Worm (Caenorhabditis elegans) whole organism, L2 larva: ENCODE results near the gene C31B8.7.

Experiments used
- elt-1 ChIP-seq: fragments of 150-350 bp; optimal IDR thresholded peaks from 2 replicates; lab custom pipeline; 2014; ENCODE audit warnings: missing biosample characterization, missing genetic modification characterization
- elt-3 ChIP-seq: sonication (generic microtip); optimal IDR thresholded peaks from 2 replicates; lab custom pipeline; 2017; ENCODE audit warnings: missing biosample characterization, missing genetic modification characterization
- lin-11 ChIP-seq: fragments of 150-350 bp; sonication (generic microtip); optimal IDR thresholded peaks from 2 replicates; lab custom pipeline; 2014; ENCODE audit warnings: missing biosample characterization, missing genetic modification characterization, inconsistent platforms, mixed read lengths
- mdl-1 ChIP-seq, 2 experiments: fragments of 150-350 bp in 1 of 2; sonication (generic microtip) in 1 of 2; optimal IDR thresholded peaks; 2 replicates each; lab custom pipeline; 2017; ENCODE audit warnings: missing biosample characterization in 2 of 2, missing genetic modification characterization in 2 of 2
- nhr-21 ChIP-seq: fragments of 150-350 bp; optimal IDR thresholded peaks from 2 replicates; lab custom pipeline; 2014; ENCODE audit warnings: missing biosample characterization, missing genetic modification characterization
- nhr-237 ChIP-seq: fragments of 150-350 bp; optimal IDR thresholded peaks from 2 replicates; lab custom pipeline; 2014; ENCODE audit warnings: missing biosample characterization, missing genetic modification characterization
- nhr-6 ChIP-seq: fragments of 150-350 bp; optimal IDR thresholded peaks from 2 replicates; lab custom pipeline; 2014; ENCODE audit warnings: missing biosample characterization, missing genetic modification characterization
- skn-1 ChIP-seq: sonication (generic microtip); optimal IDR thresholded peaks from 2 replicates; lab custom pipeline; 2017; ENCODE audit warnings: missing biosample characterization, missing genetic modification characterization
- unc-62 ChIP-seq: fragments of 150-350 bp; optimal IDR thresholded peaks from 2 replicates; lab custom pipeline; 2014; ENCODE audit warnings: missing biosample characterization, missing genetic modification reagents, missing genetic modification characterization

- no peak for TF ChIP-seq nhr-237
- TF ChIP-seq nhr-6 (tag; lab: Kevin White, UChicago): no peak
- TF ChIP-seq unc-62 (GFP tag; lab: Kevin White, UChicago): no peak
- no peak for TF ChIP-seq nhr-21 (tag; lab: Kevin White, UChicago)
- TF ChIP-seq skn-1 (tag; lab: Kevin White, UChicago): no peak
- TF ChIP-seq mdl-1 (tag; optimal IDR thresholded peaks at IDR 0.05; lab: Kevin White, UChicago): no peak
- no peak for TF ChIP-seq elt-1 (tag; lab: Kevin White, UChicago)
- no peak for TF ChIP-seq elt-3 (tag; lab: Kevin White, UChicago)
- no peak for TF ChIP-seq lin-11 (tag; lab: Kevin White, UChicago)
Measured at ce11 chrV:2864899-2865298, 38.2 kb downstream of the C31B8.7 start, which contains the start of gene srh-240.
